Worm (Caenorhabditis elegans) whole organism, L4 larva: ENCODE results near the gene T25G12.3.
"Not testable (repeated sequence)": the region's sequence is repeated elsewhere in the genome, so short reads cannot be mapped to it uniquely, and the experiment has no call there.

Experiments used
- aha-1 ChIP-seq: fragments of 150-350 bp; peaks from one replicate; lab custom pipeline; 2014; ENCODE audit warnings: missing biosample characterization, missing genetic modification characterization
- ceh-28 ChIP-seq: fragments of 150-350 bp; optimal IDR thresholded peaks from 2 replicates; lab custom pipeline; 2014; ENCODE audit warnings: missing biosample characterization, missing genetic modification reagents, missing genetic modification characterization
- daf-16 ChIP-seq, 3 experiments: sonication (generic microtip); optimal IDR thresholded peaks; 2 replicates each; lab custom pipeline; 2016 to 2017; ENCODE audit warnings: missing genetic modification characterization in 3 of 3, missing genetic modification reagents in 3 of 3, mild to moderate bottlenecking in 2 of 3, missing compliant biosample characterization in 2 of 3, missing biosample characterization in 1 of 3, moderate library complexity in 1 of 3
- dmd-6 ChIP-seq: fragments of 200-800 bp; sonication (Bioruptor generic); IDR thresholded peaks from 2 replicates; pipeline ENCODE4 v1.3.6; 2022; ENCODE audit warnings: missing genetic modification reagents, missing genetic modification characterization, missing compliant biosample characterization
- dve-1 ChIP-seq: sonication (generic microtip); optimal IDR thresholded peaks from 2 replicates; lab custom pipeline; 2017; ENCODE audit warnings: antibody characterized with exemption, mild to moderate bottlenecking, missing genetic modification characterization, missing compliant biosample characterization; ENCODE audit not compliant: insufficient read depth
- hlh-11 ChIP-seq: fragments of 200-800 bp; sonication (Bioruptor generic); optimal IDR thresholded peaks from 2 replicates; lab custom pipeline; 2018; ENCODE audit warnings: mild to moderate bottlenecking, missing genetic modification characterization, missing compliant biosample characterization
- lim-7 ChIP-seq: fragments of 200-800 bp; sonication (Bioruptor generic); IDR thresholded peaks from 2 replicates; pipeline ENCODE4 v1.3.6; 2022; ENCODE audit warnings: missing genetic modification characterization, missing compliant biosample characterization
- lin-29 ChIP-seq: fragments of 200-800 bp; sonication (Bioruptor generic); IDR thresholded peaks from 2 replicates; pipeline ENCODE4 v1.3.6; 2022; ENCODE audit warnings: missing genetic modification reagents, missing genetic modification characterization, missing compliant biosample characterization
- mdt-29 ChIP-seq: fragments of 200-800 bp; sonication (Bioruptor generic); IDR thresholded peaks from 2 replicates; pipeline ENCODE4 v1.3.6; 2022; ENCODE audit warnings: missing genetic modification reagents, missing genetic modification characterization, missing compliant biosample characterization
- mxl-3 ChIP-seq: fragments of 200-800 bp; sonication (Bioruptor generic); optimal IDR thresholded peaks from 2 replicates; lab custom pipeline; 2018; ENCODE audit warnings: mild to moderate bottlenecking, missing genetic modification characterization, missing compliant biosample characterization
- nhr-102 ChIP-seq: sonication (generic microtip); optimal IDR thresholded peaks from 2 replicates; lab custom pipeline; 2016; ENCODE audit warnings: mild to moderate bottlenecking, missing genetic modification characterization, moderate library complexity, missing compliant biosample characterization
- nhr-28 ChIP-seq: fragments of 150-350 bp; optimal IDR thresholded peaks from 2 replicates; lab custom pipeline; 2014; ENCODE audit warnings: missing biosample characterization, missing genetic modification characterization
- nhr-41 ChIP-seq: fragments of 200-800 bp; sonication (Bioruptor generic); IDR thresholded peaks from 2 replicates; pipeline ENCODE4 v1.3.6; 2022; ENCODE audit warnings: missing genetic modification reagents, missing genetic modification characterization, missing compliant biosample characterization
- nhr-48 ChIP-seq: sonication (generic microtip); optimal IDR thresholded peaks from 2 replicates; lab custom pipeline; 2016; ENCODE audit warnings: mild to moderate bottlenecking, missing genetic modification characterization, missing compliant biosample characterization
- pha-4 ChIP-seq, 2 experiments: fragments of 150-350 bp in 1 of 2; fragments of 200-800 bp in 1 of 2; sonication (Bioruptor generic) in 1 of 2; IDR thresholded peaks in 1 of 2; optimal IDR thresholded peaks in 1 of 2; 2 replicates each; pipeline versions ENCODE4 v1.3.6 to Lab custom; 2014 to 2022; ENCODE audit warnings: missing genetic modification characterization in 2 of 2, missing genetic modification reagents in 2 of 2, missing biosample characterization in 1 of 2, missing compliant biosample characterization in 1 of 2
- pqm-1 ChIP-seq: sonication (generic microtip); optimal IDR thresholded peaks from 2 replicates; lab custom pipeline; 2017; ENCODE audit warnings: missing biosample characterization, missing genetic modification characterization
- snpc-4 ChIP-seq: fragments of 150-350 bp; optimal IDR thresholded peaks from 2 replicates; lab custom pipeline; 2014; ENCODE audit warnings: missing biosample characterization, missing genetic modification characterization
- tra-1 ChIP-seq: fragments of 200-800 bp; sonication (Bioruptor generic); IDR thresholded peaks from 2 replicates; pipeline ENCODE4 v1.3.6; 2022; ENCODE audit warnings: missing genetic modification reagents, missing genetic modification characterization, missing compliant biosample characterization
- unc-62 ChIP-seq, 3 experiments: fragments of 150-350 bp in 1 of 3; sonication (generic microtip); optimal IDR thresholded peaks in 2 of 3; peaks in 1 of 3; 1 replicate in 1 of 3; 2 replicates in 2 of 3; lab custom pipeline; 2014 to 2017; ENCODE audit warnings: missing biosample characterization in 3 of 3, missing genetic modification characterization in 3 of 3, missing genetic modification reagents in 3 of 3, missing genotype in 1 of 3
- zag-1 ChIP-seq: fragments of 150-350 bp; optimal IDR thresholded peaks from 2 replicates; lab custom pipeline; 2014; ENCODE audit warnings: missing biosample characterization, missing genetic modification characterization

Gene T25G12.3

DNA sequence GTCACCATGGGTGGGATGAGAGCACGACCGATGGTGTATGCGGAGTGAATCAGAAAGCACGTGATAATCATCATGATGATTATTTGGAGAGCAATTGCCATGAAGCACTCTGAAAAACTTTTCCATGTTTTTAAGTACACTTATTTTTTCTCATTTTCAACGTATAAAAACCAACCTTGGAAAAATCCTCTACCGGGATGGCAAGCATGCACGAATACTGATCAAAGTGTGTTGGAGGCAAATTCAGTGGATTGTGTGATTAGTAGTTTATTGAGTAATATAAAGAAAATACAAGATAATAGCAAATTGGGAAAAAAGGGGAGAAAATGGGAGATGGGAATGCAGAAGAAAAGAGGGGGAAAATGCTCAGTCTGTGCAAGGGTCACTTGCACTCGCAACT is 6.0 kb downstream of the T25G12.3 start, which contains the start of gene T25G12.11:
Gene T25G12.11 (minus strand): TSS at position 101 of the 400 bp plus-strand sequence.
- TF ChIP-seq aha-1 (tag; lab: Kevin White, UChicago), result peak; percentile 3
- no peak for TF ChIP-seq nhr-41 (GFP tag; lab: Robert Waterston, UW)
- TF ChIP-seq, all 104 proteins: peak for 1

DNA sequence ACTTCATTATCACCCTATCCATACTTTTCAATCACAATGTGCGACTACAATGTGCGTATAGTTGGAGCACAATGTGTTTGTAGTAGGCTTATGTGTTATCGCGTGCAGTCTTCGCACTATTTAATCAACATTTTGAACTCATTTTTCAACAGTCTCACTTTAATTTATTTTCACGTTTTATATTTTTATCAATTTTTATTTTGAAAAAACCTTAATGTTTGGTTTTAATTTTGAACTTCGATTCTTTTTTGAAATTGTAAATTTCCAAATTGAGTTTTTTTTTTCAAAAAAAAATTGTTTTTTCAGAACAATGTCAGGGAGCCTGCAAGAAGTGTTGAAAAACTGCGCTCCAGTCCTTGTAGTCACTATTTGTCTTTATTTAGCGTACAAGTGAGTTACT is 11.6 kb downstream of the T25G12.3 start, which contains the start of gene T25G12.13:
Gene T25G12.13 (plus strand): TSS at position 301 of the 400 bp plus-strand sequence.
- TF ChIP-seq nhr-28 (tag; lab: Kevin White, UChicago), result peak; percentile 39
- no peak for TF ChIP-seq ceh-28 (tag; lab: Kevin White, UChicago)

DNA sequence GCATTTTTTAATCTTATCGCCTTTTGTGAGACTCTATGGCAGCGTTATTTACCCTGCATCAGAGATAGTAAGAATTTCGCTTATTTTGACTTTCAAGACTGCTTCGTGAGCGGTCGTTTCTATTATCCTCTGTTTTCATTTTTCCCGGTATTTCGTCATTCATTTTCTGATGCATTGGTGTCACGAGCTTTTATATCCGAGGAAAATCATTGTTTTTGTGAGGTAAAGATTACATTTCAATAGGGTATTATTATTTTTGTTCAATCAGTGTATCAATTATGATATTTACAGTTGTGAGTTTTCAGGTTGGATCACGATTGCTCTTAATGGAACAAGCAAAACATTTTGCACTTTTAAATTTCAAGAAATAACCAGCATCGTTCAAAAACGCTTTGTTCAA is 15.8 kb downstream of the T25G12.3 start:
- TF ChIP-seq daf-16 (GFP tag; optimal IDR thresholded peaks at IDR 0.05; lab: Kevin White, UChicago) (no peak), daf-16 (tag; optimal IDR thresholded peaks at IDR 0.05; lab: Kevin White, UChicago) (peak; percentile 27), snpc-4 (no peak), aha-1 (tag; lab: Kevin White, UChicago) (peak; percentile 95), zag-1 (tag; lab: Kevin White, UChicago) (no peak)

DNA sequence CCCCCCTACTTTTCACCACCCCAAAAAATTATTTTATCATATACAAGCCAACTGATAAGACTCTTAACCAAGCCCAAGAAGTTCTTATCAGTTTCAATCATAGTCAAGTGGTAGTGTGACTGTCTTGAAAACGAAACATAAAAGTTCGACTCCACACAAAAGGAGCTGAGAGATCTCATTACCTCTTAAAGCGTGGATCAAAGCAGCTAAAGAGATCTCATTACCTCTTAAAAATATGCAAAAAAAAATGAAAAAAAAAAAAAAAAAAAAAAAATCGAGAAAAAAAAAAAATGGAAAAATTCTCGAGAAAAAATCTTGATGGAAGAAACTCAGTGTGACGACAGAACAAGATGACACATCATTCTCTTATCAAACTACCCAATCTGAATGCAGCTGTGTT is 24.3 kb downstream of the T25G12.3 start:
- TF ChIP-seq daf-16 (GFP tag; optimal IDR thresholded peaks at IDR 0.05; lab: Kevin White, UChicago), result peak in 1 of 2 experiments; percentile 19
- peak; percentile 40 for TF ChIP-seq daf-16 (tag; optimal IDR thresholded peaks at IDR 0.05; lab: Kevin White, UChicago)
- peak; percentile 86 for TF ChIP-seq dve-1 (tag; lab: Kevin White, UChicago)
- peak; percentile 60 for TF ChIP-seq nhr-102 (tag; lab: Kevin White, UChicago)
- TF ChIP-seq tra-1 (GFP tag; lab: Robert Waterston, UW), result 0 out of 2 replicates have a peak, but pooled peaks have one; percentile 66
- TF ChIP-seq nhr-48 (tag; lab: Kevin White, UChicago), result peak; percentile 56
- peak; percentile 57 for TF ChIP-seq pha-4 (GFP tag; IDR thresholded peaks at IDR 0.05; lab: Robert Waterston, UW)
- not testable (repeated sequence) for TF ChIP-seq pha-4 (tag; optimal IDR thresholded peaks at IDR 0.05; lab: Kevin White, UChicago)
- TF ChIP-seq hlh-11 (tag; lab: Kevin White, UChicago), result peak; percentile 41
- TF ChIP-seq dmd-6 (GFP tag; lab: Robert Waterston, UW), result peak; percentile 74

DNA sequence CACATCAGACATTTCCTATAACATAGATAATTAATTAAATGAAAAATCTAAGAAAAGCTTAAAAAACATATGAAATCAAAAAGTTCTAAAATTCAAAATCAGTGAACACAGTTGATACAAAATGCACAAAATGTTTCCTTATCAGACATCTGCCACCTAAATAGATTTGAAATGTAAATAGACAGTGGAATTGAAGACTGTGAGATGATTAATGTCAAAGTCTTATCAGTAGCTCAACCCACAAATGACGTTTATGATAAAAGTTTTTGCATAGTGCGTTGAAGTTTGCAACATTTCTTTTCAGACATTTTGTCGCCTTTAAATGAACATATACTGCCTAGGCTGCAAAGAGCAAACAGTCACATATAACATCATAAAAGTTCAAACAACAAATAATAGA is 25.3 kb downstream of the T25G12.3 start, which contains the start of gene Y40C7B.4:
Gene Y40C7B.4 (minus strand): TSS at position 19 of the 400 bp plus-strand sequence.
- TF ChIP-seq dve-1 (tag; lab: Kevin White, UChicago) (peak; percentile 74), daf-16 (GFP tag; optimal IDR thresholded peaks at IDR 0.05; lab: Kevin White, UChicago) (peak in 1 of 2 experiments; percentile 15), daf-16 (tag; optimal IDR thresholded peaks at IDR 0.05; lab: Kevin White, UChicago) (peak; percentile 86), mxl-3 (GFP tag; lab: Kevin White, UChicago) (no peak), hlh-11 (tag; lab: Kevin White, UChicago) (peak; percentile 74), pqm-1 (tag; lab: Kevin White, UChicago) (peak; percentile 86), lin-29 (GFP tag; lab: Robert Waterston, UW) (no peak), lim-7 (GFP tag; lab: Robert Waterston, UW) (no peak), pha-4 (GFP tag; IDR thresholded peaks at IDR 0.05; lab: Robert Waterston, UW) (peak; percentile 42; the same call in 1 of the 2 replicates), pha-4 (tag; optimal IDR thresholded peaks at IDR 0.05; lab: Kevin White, UChicago) (no peak), nhr-28 (tag; lab: Kevin White, UChicago) (peak; percentile 83), nhr-48 (tag; lab: Kevin White, UChicago) (peak; percentile 46), mdt-29 (GFP tag; lab: Robert Waterston, UW) (no peak), unc-62 (GFP tag; optimal IDR thresholded peaks at IDR 0.05 in 1 of 2; lab: Kevin White, UChicago) (peak in 1 of 2 experiments; percentile 23), unc-62 (tag; optimal IDR thresholded peaks at IDR 0.05; lab: Kevin White, UChicago) (no peak)
- TF ChIP-seq, all 104 proteins: peak for 8
